Worm (Caenorhabditis elegans) whole organism, late embryonic: ENCODE data around the gene T24C12.4.

Source experiments
- Y22D7AL.16 ChIP-seq: sonication (generic microtip); optimal IDR thresholded peaks from 2 replicates; lab custom pipeline; 2016; ENCODE audit warnings: missing genetic modification characterization, missing compliant biosample characterization
- ahr-1 ChIP-seq: sonication (generic microtip); optimal IDR thresholded peaks from 2 replicates; lab custom pipeline; 2016; ENCODE audit warnings: missing genetic modification characterization, missing compliant biosample characterization
- ceh-18 ChIP-seq: sonication (generic microtip); optimal IDR thresholded peaks from 2 replicates; lab custom pipeline; 2016; ENCODE audit warnings: missing genetic modification characterization, missing compliant biosample characterization
- ceh-19 ChIP-seq: fragments of 200-800 bp; sonication (Bioruptor generic); optimal IDR thresholded peaks from 2 replicates; lab custom pipeline; 2018; ENCODE audit warnings: mild to moderate bottlenecking, missing genetic modification characterization, missing compliant biosample characterization
- ceh-30 ChIP-seq: fragments of 150-350 bp; optimal IDR thresholded peaks from 2 replicates; lab custom pipeline; 2014; ENCODE audit warnings: missing biosample characterization, missing genetic modification characterization
- ceh-31 ChIP-seq: sonication (generic microtip); optimal IDR thresholded peaks from 2 replicates; lab custom pipeline; 2016; ENCODE audit warnings: missing genetic modification characterization, missing compliant biosample characterization
- ceh-34 ChIP-seq: sonication (generic microtip); optimal IDR thresholded peaks from 2 replicates; lab custom pipeline; 2016; ENCODE audit warnings: mild to moderate bottlenecking, missing genetic modification characterization, missing compliant biosample characterization
- ceh-45 ChIP-seq: fragments of 200-800 bp; sonication (Bioruptor generic); IDR thresholded peaks from 2 replicates; pipeline ENCODE4 v1.3.6; 2022; ENCODE audit warnings: missing genetic modification reagents, missing genetic modification characterization, missing compliant biosample characterization
- ceh-6 ChIP-seq: fragments of 200-800 bp; sonication (Bioruptor generic); optimal IDR thresholded peaks from 2 replicates; lab custom pipeline; 2018; ENCODE audit warnings: mild to moderate bottlenecking, missing genetic modification characterization, missing compliant biosample characterization
- che-1 ChIP-seq: sonication (generic microtip); optimal IDR thresholded peaks from 2 replicates; lab custom pipeline; 2016; ENCODE audit warnings: mild to moderate bottlenecking, missing genetic modification characterization, missing compliant biosample characterization
- dmd-4 ChIP-seq: sonication (generic microtip); optimal IDR thresholded peaks from 2 replicates; lab custom pipeline; 2016; ENCODE audit warnings: borderline replicate concordance, missing genetic modification characterization, missing compliant biosample characterization
- elt-2 ChIP-seq: sonication (generic microtip); optimal IDR thresholded peaks from 2 replicates; lab custom pipeline; 2016; ENCODE audit warnings: missing genetic modification reagents, missing genetic modification characterization, missing compliant biosample characterization
- elt-4 ChIP-seq: sonication (generic microtip); optimal IDR thresholded peaks from 2 replicates; lab custom pipeline; 2016; ENCODE audit warnings: missing genetic modification characterization, missing compliant biosample characterization
- fax-1 ChIP-seq: sonication (generic microtip); optimal IDR thresholded peaks from 2 replicates; lab custom pipeline; 2016; ENCODE audit warnings: missing genotype, missing genetic modification characterization, missing compliant biosample characterization
- fkh-6 ChIP-seq: sonication (generic microtip); optimal IDR thresholded peaks from 2 replicates; lab custom pipeline; 2016; ENCODE audit warnings: missing genetic modification characterization, missing compliant biosample characterization
- gmeb-2 ChIP-seq: sonication (generic microtip); optimal IDR thresholded peaks from 2 replicates; lab custom pipeline; 2016; ENCODE audit warnings: missing genetic modification characterization, inconsistent platforms, missing compliant biosample characterization
- hlh-15 ChIP-seq: sonication (generic microtip); optimal IDR thresholded peaks from 2 replicates; lab custom pipeline; 2016; ENCODE audit warnings: missing genetic modification characterization, missing compliant biosample characterization
- hlh-30 ChIP-seq: sonication (generic microtip); optimal IDR thresholded peaks from 2 replicates; lab custom pipeline; 2017; ENCODE audit warnings: antibody characterized with exemption, missing genetic modification characterization, missing compliant biosample characterization; ENCODE audit not compliant: insufficient read depth
- hlh-8 ChIP-seq: sonication (generic microtip); optimal IDR thresholded peaks from 2 replicates; lab custom pipeline; 2016; ENCODE audit warnings: missing genotype, missing genetic modification characterization, missing compliant biosample characterization
- mec-3 ChIP-seq: sonication (generic microtip); optimal IDR thresholded peaks from 2 replicates; lab custom pipeline; 2016; ENCODE audit warnings: borderline replicate concordance, missing genetic modification characterization, missing compliant biosample characterization
- nhr-11 ChIP-seq: fragments of 150-350 bp; optimal IDR thresholded peaks from 2 replicates; lab custom pipeline; 2014; ENCODE audit warnings: missing biosample characterization, missing genetic modification characterization
- pag-3 ChIP-seq: sonication (generic microtip); optimal IDR thresholded peaks from 2 replicates; lab custom pipeline; 2016; ENCODE audit warnings: missing compliant biosample characterization, missing genetic modification characterization, borderline replicate concordance
- pat-9 ChIP-seq: fragments of 200-800 bp; sonication (Bioruptor generic); optimal IDR thresholded peaks from 2 replicates; lab custom pipeline; 2018; ENCODE audit warnings: mild to moderate bottlenecking, missing genetic modification characterization, moderate library complexity, missing compliant biosample characterization
- pha-4 ChIP-seq: fragments of 150-350 bp; optimal IDR thresholded peaks from 2 replicates; lab custom pipeline; 2018; ENCODE audit warnings: missing biosample characterization, missing genetic modification reagents, missing genetic modification characterization
- pqm-1 ChIP-seq: sonication (generic microtip); optimal IDR thresholded peaks from 2 replicates; lab custom pipeline; 2016; ENCODE audit warnings: missing genetic modification characterization, missing compliant biosample characterization
- pros-1 ChIP-seq: fragments of 150-350 bp; optimal IDR thresholded peaks from 2 replicates; lab custom pipeline; 2014; ENCODE audit warnings: missing biosample characterization, missing genetic modification reagents, missing genetic modification characterization
- sox-4 ChIP-seq: sonication (generic microtip); optimal IDR thresholded peaks from 2 replicates; lab custom pipeline; 2017; ENCODE audit warnings: mild to moderate bottlenecking, missing genetic modification characterization, inconsistent platforms, missing compliant biosample characterization
- syd-9 ChIP-seq: sonication (generic microtip); optimal IDR thresholded peaks from 2 replicates; lab custom pipeline; 2016; ENCODE audit warnings: mild to moderate bottlenecking, missing genetic modification characterization, moderate library complexity, missing compliant biosample characterization
- tbx-7 ChIP-seq: sonication (generic microtip); optimal IDR thresholded peaks from 2 replicates; lab custom pipeline; 2016; ENCODE audit warnings: missing genotype, missing genetic modification characterization, missing compliant biosample characterization
- ttx-3 ChIP-seq: sonication (generic microtip); optimal IDR thresholded peaks from 2 replicates; lab custom pipeline; 2016; ENCODE audit warnings: missing genetic modification reagents, missing genetic modification characterization, missing compliant biosample characterization
- unc-3 ChIP-seq, 2 experiments: fragments of 200-800 bp in 1 of 2; sonication (Bioruptor generic) in 1 of 2; sonication (generic microtip) in 1 of 2; conservative IDR thresholded peaks in 1 of 2; optimal IDR thresholded peaks in 1 of 2; 2 replicates each; pipeline versions ENCODE4 v1.3.6 to Lab custom; 2016 to 2022; ENCODE audit warnings: missing compliant biosample characterization in 2 of 2, missing genetic modification characterization in 2 of 2, missing genetic modification reagents in 1 of 2
- unc-42 ChIP-seq: sonication (generic microtip); optimal IDR thresholded peaks from 2 replicates; lab custom pipeline; 2016; ENCODE audit warnings: missing genotype, missing genetic modification characterization, missing compliant biosample characterization
- unc-86 ChIP-seq: sonication (generic microtip); optimal IDR thresholded peaks from 2 replicates; lab custom pipeline; 2016; ENCODE audit warnings: missing genetic modification characterization, missing compliant biosample characterization
- ztf-16 ChIP-seq: sonication (generic microtip); optimal IDR thresholded peaks from 2 replicates; lab custom pipeline; 2017; ENCODE audit warnings: missing genetic modification characterization, missing compliant biosample characterization

Gene T24C12.4

DNA sequence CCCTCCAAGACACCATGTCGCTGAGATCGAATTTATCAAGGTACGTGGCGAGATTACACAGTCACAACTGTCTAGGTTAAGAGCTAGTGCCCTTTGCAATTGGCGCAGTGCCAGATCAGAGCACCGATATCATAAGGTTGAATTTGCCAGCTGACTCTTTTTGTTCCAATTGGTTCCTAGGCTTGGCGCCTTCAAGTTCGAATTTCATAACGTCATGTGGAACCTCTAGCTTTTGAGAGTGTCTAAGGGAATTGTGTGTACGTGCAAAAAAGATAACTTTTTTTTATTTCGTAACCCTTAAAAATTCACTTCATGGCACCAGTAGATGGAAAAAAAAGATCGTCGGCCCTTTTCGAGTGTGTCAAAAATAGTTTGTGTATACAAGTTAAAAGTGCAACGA lies 11.4 kb upstream of the T24C12.4 start:
- TF ChIP-seq ceh-34 = no peak
- TF ChIP-seq ceh-19 (GFP tag; lab: Kevin White, UChicago) = no peak
- no peak for TF ChIP-seq fax-1
- TF ChIP-seq pha-4 = no peak
- no peak for TF ChIP-seq pat-9
- no peak for TF ChIP-seq ahr-1
- no peak for TF ChIP-seq che-1
- no peak for TF ChIP-seq Y22D7AL.16 (tag; lab: Kevin White, UChicago)
- no peak for TF ChIP-seq nhr-11 (tag; lab: Kevin White, UChicago)
- no peak for TF ChIP-seq unc-42 (tag; lab: Kevin White, UChicago)
- TF ChIP-seq unc-3 (GFP tag; conservative IDR thresholded peaks at IDR 0.05; lab: Robert Waterston, UW) = no peak
- TF ChIP-seq unc-3 (tag; optimal IDR thresholded peaks at IDR 0.05; lab: Kevin White, UChicago) = no peak
- TF ChIP-seq mec-3 (tag; lab: Kevin White, UChicago) = no peak
- no peak for TF ChIP-seq hlh-30 (tag; lab: Kevin White, UChicago)
- TF ChIP-seq pag-3 (tag; lab: Kevin White, UChicago) = no peak
- TF ChIP-seq elt-4 (tag; lab: Kevin White, UChicago) = no peak
- TF ChIP-seq hlh-8 = no peak
- TF ChIP-seq ceh-18 (tag; lab: Kevin White, UChicago) = no peak
- no peak for TF ChIP-seq ceh-45 (GFP tag; lab: Robert Waterston, UW)
- TF ChIP-seq ceh-30 (tag; lab: Kevin White, UChicago) = no peak

DNA sequence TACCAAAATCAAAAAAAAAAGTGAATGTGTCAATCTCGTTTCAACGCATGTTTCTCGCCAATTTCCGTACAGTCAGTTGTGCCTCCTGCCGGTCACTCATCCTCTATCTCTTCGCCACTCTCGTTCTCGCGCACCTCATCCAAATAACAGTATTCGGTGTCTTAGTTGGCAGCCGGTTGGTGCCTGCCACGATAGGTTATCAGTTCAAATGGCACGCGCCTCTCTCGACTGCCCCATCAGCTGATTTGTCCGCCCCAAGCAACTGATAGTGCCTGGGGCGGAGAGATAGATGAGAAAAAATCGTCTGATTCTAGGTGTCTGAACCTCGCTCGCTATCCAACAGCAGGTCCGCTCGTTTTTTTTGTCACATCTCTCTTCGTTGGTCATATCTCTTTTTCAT lies 10.2 kb upstream of the T24C12.4 start:
- TF ChIP-seq sox-4 (tag; lab: Kevin White, UChicago) (no peak), hlh-15 (tag; lab: Kevin White, UChicago) (no peak), elt-2 (tag; lab: Kevin White, UChicago) (peak; percentile 76), hlh-30 (tag; lab: Kevin White, UChicago) (peak; percentile 22)

DNA sequence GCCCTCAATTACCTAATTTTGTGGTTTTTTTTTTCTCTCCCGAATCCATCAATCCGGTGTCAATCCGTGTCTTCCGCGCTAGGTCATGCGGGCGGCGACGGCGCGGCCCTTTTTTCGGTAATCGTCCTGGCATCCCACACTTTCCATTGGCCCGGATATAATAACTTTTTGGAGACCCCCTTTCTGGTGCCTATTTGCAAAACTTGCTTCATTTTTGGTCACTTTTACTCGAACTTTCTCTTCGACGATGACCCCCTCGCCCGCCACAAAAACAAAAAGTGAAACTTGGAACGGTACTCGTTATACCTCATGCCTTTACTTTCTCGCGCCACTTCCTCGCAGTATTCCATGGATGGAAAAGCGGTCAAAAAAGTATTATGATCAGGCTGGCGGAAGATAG lies 9.6 kb upstream of the T24C12.4 start:
- TF ChIP-seq ceh-19 (GFP tag; lab: Kevin White, UChicago) = no peak
- no peak for TF ChIP-seq unc-86 (tag; lab: Kevin White, UChicago)
- TF ChIP-seq hlh-15 (tag; lab: Kevin White, UChicago) = no peak
- TF ChIP-seq dmd-4 (tag; lab: Kevin White, UChicago) = no peak
- TF ChIP-seq ztf-16 = no peak
- TF ChIP-seq ceh-6 (GFP tag; lab: Kevin White, UChicago) = no peak
- no peak for TF ChIP-seq tbx-7 (tag; lab: Kevin White, UChicago)
- no peak for TF ChIP-seq ceh-30 (tag; lab: Kevin White, UChicago)
- no peak for TF ChIP-seq syd-9 (tag; lab: Kevin White, UChicago)
- no peak for TF ChIP-seq fkh-6
- no peak for TF ChIP-seq pqm-1
- no peak for TF ChIP-seq ttx-3 (tag; lab: Kevin White, UChicago)
- TF ChIP-seq gmeb-2 (tag; lab: Kevin White, UChicago) = no peak
- no peak for TF ChIP-seq pros-1 (tag; lab: Kevin White, UChicago)
- TF ChIP-seq ceh-31 (tag; lab: Kevin White, UChicago) = no peak

DNA sequence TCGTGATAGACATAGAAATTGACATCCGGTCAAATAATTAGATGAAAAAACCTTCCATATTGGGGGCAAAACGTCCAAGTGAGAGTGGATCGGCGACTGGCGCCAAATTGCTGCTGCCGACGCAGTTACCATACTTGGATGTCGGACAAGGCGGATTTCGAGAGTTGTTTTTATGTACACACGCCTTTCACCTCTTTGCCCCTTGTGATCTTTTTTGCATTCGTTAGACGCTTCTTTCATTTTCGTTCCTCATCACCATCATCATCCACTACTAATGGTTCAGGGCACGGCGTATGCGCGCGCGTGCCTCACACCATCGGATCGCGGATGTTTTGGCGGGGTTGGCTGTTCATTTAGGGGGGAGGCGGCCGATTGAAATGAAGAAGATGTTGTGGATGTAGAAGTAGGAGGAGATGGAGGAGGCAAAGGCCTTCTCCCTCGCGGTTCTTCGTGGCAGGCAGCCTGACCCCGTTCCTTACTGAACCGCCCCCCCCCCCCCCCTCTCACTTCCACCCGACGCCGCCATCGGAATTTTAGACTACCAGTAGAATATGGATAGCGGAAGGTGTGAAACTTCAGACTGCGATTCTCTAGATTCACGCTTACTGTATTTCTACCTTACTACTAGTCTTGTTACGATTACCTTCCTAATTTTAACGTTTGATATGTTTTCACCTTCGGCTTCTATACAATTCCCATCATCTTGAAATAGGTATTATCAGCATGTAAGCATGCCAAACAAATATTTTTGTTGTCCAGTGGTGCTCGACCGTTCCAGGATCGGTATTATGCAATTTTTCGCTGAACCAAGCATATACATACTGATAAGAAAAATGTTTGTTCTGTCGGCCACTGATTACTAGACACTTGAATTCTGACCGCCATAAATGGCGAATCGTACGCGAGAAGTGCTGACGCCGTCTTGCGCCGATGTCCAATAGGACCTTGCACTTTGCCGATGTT lies 8.8 kb upstream of the T24C12.4 start:
- TF ChIP-seq ceh-34 (no peak), elt-2 (tag; lab: Kevin White, UChicago) (peak; percentile 39), dmd-4 (tag; lab: Kevin White, UChicago) (no peak)
